Fruit fly (Drosophila melanogaster) whole organism, prepupa: Measurements from ENCODE around the gene Sas-6.

Source experiments
- Blimp-1 ChIP-seq: fragments of 200-800 bp; sonication (Bioruptor generic); optimal IDR thresholded peaks from 3 replicates; lab custom pipeline; 2017; ENCODE audit warnings: missing biosample characterization, missing genetic modification characterization, mild to moderate bottlenecking, moderate library complexity, missing genetic modification reagents
- CG10631 ChIP-seq: fragments of 200-800 bp; sonication (Bioruptor generic); optimal IDR thresholded peaks from 2 replicates; lab custom pipeline; 2016; ENCODE audit warnings: missing biosample characterization, missing genetic modification characterization
- CG11294 ChIP-seq: fragments of 200-800 bp; sonication (Bioruptor generic); IDR thresholded peaks from 2 replicates; pipeline ENCODE4 v1.3.6; 2022; ENCODE audit warnings: missing biosample characterization, missing genetic modification characterization
- CG11762 ChIP-seq: fragments of 200-800 bp; sonication (Bioruptor generic); optimal IDR thresholded peaks from 3 replicates; lab custom pipeline; 2016; ENCODE audit warnings: missing biosample characterization, missing genetic modification characterization; ENCODE audit not compliant: insufficient read depth
- CG11902 ChIP-seq: fragments of 200-800 bp; sonication (Bioruptor generic); optimal IDR thresholded peaks from 3 replicates; lab custom pipeline; 2016; ENCODE audit warnings: missing biosample characterization, missing genetic modification characterization
- CG15336 ChIP-seq: fragments of 200-800 bp; sonication (Bioruptor generic); IDR thresholded peaks from 2 replicates; pipeline ENCODE4 v1.3.6; 2022; ENCODE audit warnings: missing biosample characterization, missing genetic modification characterization
- CG1621 ChIP-seq: fragments of 200-800 bp; sonication (Bioruptor generic); optimal IDR thresholded peaks from 3 replicates; lab custom pipeline; 2018; ENCODE audit warnings: missing biosample characterization, mild to moderate bottlenecking, missing genetic modification characterization
- CG16779 ChIP-seq: fragments of 200-800 bp; sonication (Bioruptor generic); optimal IDR thresholded peaks from 3 replicates; lab custom pipeline; 2017; ENCODE audit warnings: missing biosample characterization, mild to moderate bottlenecking, missing genetic modification characterization
- CG3032 ChIP-seq: fragments of 200-800 bp; optimal IDR thresholded peaks from 2 replicates; lab custom pipeline; 2019; ENCODE audit warnings: missing biosample characterization, mild to moderate bottlenecking, missing genetic modification characterization, moderate library complexity
- CG31627 ChIP-seq: fragments of 200-800 bp; sonication (Bioruptor generic); optimal IDR thresholded peaks from 3 replicates; lab custom pipeline; 2016; ENCODE audit warnings: missing biosample characterization, missing genetic modification characterization
- CG32006 ChIP-seq: fragments of 200-800 bp; sonication (Bioruptor generic); optimal IDR thresholded peaks from 3 replicates; lab custom pipeline; 2017; ENCODE audit warnings: missing biosample characterization, mild to moderate bottlenecking, missing genetic modification characterization
- CG34406 ChIP-seq: fragments of 200-800 bp; sonication (Bioruptor generic); optimal IDR thresholded peaks from 3 replicates; lab custom pipeline; 2016; ENCODE audit warnings: missing biosample characterization, missing genetic modification characterization
- CG3919 ChIP-seq: fragments of 200-800 bp; sonication (Bioruptor generic); optimal IDR thresholded peaks from 3 replicates; lab custom pipeline; 2016; ENCODE audit warnings: missing biosample characterization, missing genetic modification characterization
- CG6163 ChIP-seq: fragments of 200-800 bp; sonication (Bioruptor generic); IDR thresholded peaks from 3 replicates; pipeline ENCODE4 v1.3.6; 2022; ENCODE audit warnings: missing biosample characterization, missing genetic modification characterization
- CG6276 ChIP-seq: fragments of 200-800 bp; sonication (Bioruptor generic); optimal IDR thresholded peaks from 2 replicates; lab custom pipeline; 2017; ENCODE audit warnings: missing biosample characterization, mild to moderate bottlenecking, missing genetic modification characterization
- CG6792 ChIP-seq: fragments of 200-800 bp; sonication (Bioruptor generic); optimal IDR thresholded peaks from 3 replicates; lab custom pipeline; 2016; ENCODE audit warnings: missing biosample characterization, missing genetic modification characterization
- CG6808 ChIP-seq: fragments of 200-800 bp; sonication (Bioruptor generic); optimal IDR thresholded peaks from 3 replicates; lab custom pipeline; 2017; ENCODE audit warnings: missing biosample characterization, missing genetic modification characterization, mild to moderate bottlenecking, moderate library complexity, missing genetic modification reagents
- CG6854 ChIP-seq: fragments of 200-800 bp; sonication (Bioruptor generic); optimal IDR thresholded peaks from 2 replicates; lab custom pipeline; 2017; ENCODE audit warnings: missing biosample characterization, mild to moderate bottlenecking, missing genetic modification characterization
- CG7368 ChIP-seq: fragments of 200-800 bp; sonication (Bioruptor generic); optimal IDR thresholded peaks from 3 replicates; lab custom pipeline; 2016; ENCODE audit warnings: missing biosample characterization, missing genetic modification characterization
- CG8119 ChIP-seq: fragments of 200-800 bp; sonication (Bioruptor generic); IDR thresholded peaks from 3 replicates; pipeline ENCODE4 v1.3.6; 2022; ENCODE audit warnings: missing biosample characterization, missing genetic modification characterization
- CG8319 ChIP-seq: fragments of 200-800 bp; sonication (Bioruptor generic); optimal IDR thresholded peaks from 3 replicates; lab custom pipeline; 2016; ENCODE audit warnings: missing biosample characterization, missing genetic modification characterization
- CG8632 ChIP-seq: fragments of 200-800 bp; sonication (Bioruptor generic); optimal IDR thresholded peaks from 3 replicates; lab custom pipeline; 2016; ENCODE audit warnings: missing biosample characterization, missing genetic modification characterization
- CG9139 ChIP-seq: fragments of 200-800 bp; sonication (Bioruptor generic); optimal IDR thresholded peaks from 3 replicates; lab custom pipeline; 2017; ENCODE audit warnings: missing biosample characterization, mild to moderate bottlenecking, missing genetic modification characterization
- Eip75B ChIP-seq: fragments of 200-800 bp; sonication (Bioruptor generic); optimal IDR thresholded peaks from 3 replicates; lab custom pipeline; 2016; ENCODE audit warnings: missing biosample characterization, missing genetic modification characterization
- Eip78C ChIP-seq: fragments of 200-800 bp; sonication (Bioruptor generic); peaks from one replicate; lab custom pipeline; 2016; ENCODE audit warnings: missing biosample characterization, missing genetic modification characterization
- Eip93F ChIP-seq: fragments of 200-800 bp; sonication (Bioruptor generic); optimal IDR thresholded peaks from 2 replicates; lab custom pipeline; 2016; ENCODE audit warnings: missing biosample characterization, mild to moderate bottlenecking, missing genetic modification characterization
- Ets21C ChIP-seq: fragments of 200-800 bp; sonication (Bioruptor generic); optimal IDR thresholded peaks from 3 replicates; lab custom pipeline; 2016; ENCODE audit warnings: missing biosample characterization, missing genetic modification characterization
- Ets96B ChIP-seq: fragments of 200-800 bp; optimal IDR thresholded peaks from 2 replicates; lab custom pipeline; 2019; ENCODE audit warnings: missing biosample characterization, mild to moderate bottlenecking, missing genetic modification characterization, moderate library complexity
- Gug ChIP-seq: fragments of 200-800 bp; sonication (Bioruptor generic); IDR thresholded peaks from 2 replicates; pipeline ENCODE4 v1.3.6; 2022; ENCODE audit warnings: missing biosample characterization, missing genetic modification characterization
- Hr39 ChIP-seq: fragments of 200-800 bp; sonication (Bioruptor generic); optimal IDR thresholded peaks from 2 replicates; lab custom pipeline; 2016; ENCODE audit warnings: missing biosample characterization, missing genetic modification characterization
- Hr4 ChIP-seq: fragments of 200-800 bp; sonication (Bioruptor generic); optimal IDR thresholded peaks from 3 replicates; lab custom pipeline; 2016; ENCODE audit warnings: missing biosample characterization, missing genetic modification characterization
- Met ChIP-seq: fragments of 200-800 bp; sonication (Bioruptor generic); optimal IDR thresholded peaks from 3 replicates; lab custom pipeline; 2016; ENCODE audit warnings: missing biosample characterization, missing genetic modification characterization
- OdsH ChIP-seq: fragments of 200-800 bp; sonication (Bioruptor generic); optimal IDR thresholded peaks from 3 replicates; lab custom pipeline; 2016; ENCODE audit warnings: missing biosample characterization, missing genetic modification characterization
- Smox ChIP-seq: fragments of 200-800 bp; sonication (Bioruptor generic); optimal IDR thresholded peaks from 3 replicates; lab custom pipeline; 2016; ENCODE audit warnings: missing biosample characterization, missing genetic modification characterization
- Sox102F ChIP-seq: fragments of 200-800 bp; sonication (Bioruptor generic); optimal IDR thresholded peaks from 2 replicates; lab custom pipeline; 2016; ENCODE audit warnings: missing biosample characterization, mild to moderate bottlenecking, missing genetic modification characterization
- Sox15 ChIP-seq: fragments of 200-800 bp; sonication (Bioruptor generic); optimal IDR thresholded peaks from 3 replicates; lab custom pipeline; 2016; ENCODE audit warnings: missing biosample characterization, missing genetic modification characterization
- achi ChIP-seq: fragments of 200-800 bp; sonication (Bioruptor generic); optimal IDR thresholded peaks from 3 replicates; lab custom pipeline; 2016; ENCODE audit warnings: missing biosample characterization, missing genetic modification characterization
- acj6 ChIP-seq: fragments of 200-800 bp; sonication (Bioruptor generic); optimal IDR thresholded peaks from 3 replicates; lab custom pipeline; 2016; ENCODE audit warnings: missing biosample characterization, missing genetic modification characterization
- cyc ChIP-seq: fragments of 200-800 bp; sonication (Bioruptor generic); optimal IDR thresholded peaks from 3 replicates; lab custom pipeline; 2016; ENCODE audit warnings: missing biosample characterization, missing genetic modification characterization
- dac ChIP-seq: fragments of 200-800 bp; sonication (Bioruptor generic); optimal IDR thresholded peaks from 2 replicates; lab custom pipeline; 2017; ENCODE audit warnings: missing biosample characterization, mild to moderate bottlenecking, missing genetic modification characterization
- dsx ChIP-seq: fragments of 200-800 bp; optimal IDR thresholded peaks from 3 replicates; lab custom pipeline; 2019; ENCODE audit warnings: missing biosample characterization, mild to moderate bottlenecking, missing genetic modification characterization, moderate library complexity; ENCODE audit not compliant: poor library complexity, severe bottlenecking
- eg ChIP-seq: fragments of 200-800 bp; sonication (Bioruptor generic); IDR thresholded peaks from 3 replicates; pipeline ENCODE4 v1.3.6; 2022; ENCODE audit warnings: missing biosample characterization, missing genetic modification characterization
- esn ChIP-seq: fragments of 200-800 bp; sonication (Bioruptor generic); optimal IDR thresholded peaks from 2 replicates; lab custom pipeline; 2016; ENCODE audit warnings: missing biosample characterization, mild to moderate bottlenecking, missing genetic modification characterization, moderate library complexity
- fd59A ChIP-seq: fragments of 200-800 bp; sonication (Bioruptor generic); optimal IDR thresholded peaks from 2 replicates; lab custom pipeline; 2017; ENCODE audit warnings: missing biosample characterization, mild to moderate bottlenecking, missing genetic modification characterization, missing genetic modification reagents
- fkh ChIP-seq: fragments of 200-800 bp; sonication (Bioruptor generic); optimal IDR thresholded peaks from 3 replicates; lab custom pipeline; 2017; ENCODE audit warnings: missing biosample characterization, mild to moderate bottlenecking, missing genetic modification characterization, moderate library complexity
- lz ChIP-seq: fragments of 200-800 bp; sonication (Bioruptor generic); optimal IDR thresholded peaks from 3 replicates; lab custom pipeline; 2016; ENCODE audit warnings: missing biosample characterization, missing genetic modification characterization
- net ChIP-seq: fragments of 200-800 bp; sonication (Bioruptor generic); optimal IDR thresholded peaks from 3 replicates; lab custom pipeline; 2016; ENCODE audit warnings: missing biosample characterization, missing genetic modification characterization
- pdm3 ChIP-seq: fragments of 200-800 bp; sonication (Bioruptor generic); optimal IDR thresholded peaks from 3 replicates; lab custom pipeline; 2016; ENCODE audit warnings: missing biosample characterization, missing genetic modification characterization
- ss ChIP-seq, 2 experiments: fragments of 200-800 bp; sonication (Bioruptor generic); optimal IDR thresholded peaks; 2 replicates in 1 of 2; 3 replicates in 1 of 2; lab custom pipeline; 2017 to 2018; ENCODE audit warnings: mild to moderate bottlenecking in 2 of 2, missing biosample characterization in 2 of 2, missing genetic modification characterization in 2 of 2, moderate library complexity in 1 of 2
- svp ChIP-seq: fragments of 200-800 bp; sonication (Bioruptor generic); peaks from one replicate; lab custom pipeline; 2016; ENCODE audit warnings: missing biosample characterization, missing genetic modification characterization
- topi ChIP-seq: fragments of 200-800 bp; sonication (Bioruptor generic); optimal IDR thresholded peaks from 3 replicates; lab custom pipeline; 2016; ENCODE audit warnings: missing biosample characterization, missing genetic modification characterization
- vri ChIP-seq: fragments of 200-800 bp; sonication (Bioruptor generic); optimal IDR thresholded peaks from 3 replicates; lab custom pipeline; 2016; ENCODE audit warnings: missing biosample characterization, mild to moderate bottlenecking, missing genetic modification characterization

Gene Sas-6

DNA sequence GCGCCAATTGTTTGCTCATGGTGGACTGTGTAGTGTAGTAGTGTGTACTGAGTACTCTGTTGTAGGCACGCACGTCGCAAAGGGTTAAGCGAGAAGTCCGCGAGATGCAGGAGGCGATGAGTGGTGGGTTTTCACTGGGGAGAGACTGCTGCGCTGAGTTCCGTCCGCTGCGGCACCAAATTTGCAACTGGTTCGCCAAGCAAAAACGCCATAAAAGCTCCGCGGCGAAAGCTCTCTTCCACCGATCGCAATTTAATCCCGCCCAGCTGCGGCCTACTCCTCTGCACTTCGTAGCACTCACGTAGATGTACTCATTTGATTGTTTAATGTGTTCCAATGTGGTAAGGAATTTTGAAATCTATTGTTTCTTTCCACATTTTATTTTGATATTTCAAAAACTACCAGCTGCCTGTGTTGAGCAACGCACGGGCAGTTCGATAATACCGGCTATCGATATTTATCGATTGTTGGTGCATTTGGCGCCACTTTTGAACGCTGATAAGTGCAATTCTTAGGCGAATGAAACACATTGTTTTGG is 19.9 kb downstream of the Sas-6 start, which contains the start of gene CG7920:
CG7920 (minus strand) TSS at position 308 of the 538 bp plus-strand sequence.
- TF ChIP-seq CG9139, result peak; percentile 66
- no peak for TF ChIP-seq CG11294
- peak; percentile 71 for TF ChIP-seq vri (GFP tag; lab: Kevin White, UChicago)
- no peak for TF ChIP-seq Hr39 (GFP tag; lab: Kevin White, UChicago)
- peak; percentile 39 for TF ChIP-seq lz (GFP tag; lab: Kevin White, UChicago)
- peak; percentile 50 for TF ChIP-seq esn (GFP tag; lab: Kevin White, UChicago)
- TF ChIP-seq CG8119 (GFP tag; lab: Robert Waterston, UW), result peak; percentile 60; the same call in 2 of the 3 replicates
- TF ChIP-seq net (GFP tag; lab: Kevin White, UChicago), result peak; percentile 45
- TF ChIP-seq Hr4 (GFP tag; lab: Kevin White, UChicago), result no peak
- no peak for TF ChIP-seq CG11902
- peak; percentile 73 for TF ChIP-seq CG6854 (GFP tag; lab: Kevin White, UChicago)
- no peak for TF ChIP-seq Ets21C (GFP tag; lab: Kevin White, UChicago)
- TF ChIP-seq CG6276 (GFP tag; lab: Kevin White, UChicago), result peak; percentile 44
- no peak for TF ChIP-seq CG7368 (GFP tag; lab: Kevin White, UChicago)
- peak; percentile 46; the same call in 1 of the 2 replicates for TF ChIP-seq CG15336
- no peak for TF ChIP-seq Gug (GFP tag; lab: Robert Waterston, UW)
- no peak for TF ChIP-seq fd59A (GFP tag; lab: Kevin White, UChicago)
- TF ChIP-seq Smox (GFP tag; lab: Kevin White, UChicago), result no peak
- no peak for TF ChIP-seq CG8319 (GFP tag; lab: Kevin White, UChicago)
- TF ChIP-seq ss (GFP tag; optimal IDR thresholded peaks at IDR 0.05; lab: Kevin White, UChicago), result peak; percentile 65 to 68
- TF ChIP-seq Blimp-1 (GFP tag; lab: Kevin White, UChicago), result no peak
- TF ChIP-seq achi, result no peak
- TF ChIP-seq Eip75B (GFP tag; lab: Kevin White, UChicago), result peak; percentile 42
- no peak for TF ChIP-seq CG3032
- TF ChIP-seq dsx, result peak; percentile 42
- peak; percentile 12 for TF ChIP-seq CG32006 (GFP tag; lab: Kevin White, UChicago)
- peak; percentile 16 for TF ChIP-seq CG6792
- peak; percentile 61; the same call in 2 of the 3 replicates for TF ChIP-seq CG6163
- no peak for TF ChIP-seq CG10631 (GFP tag; lab: Kevin White, UChicago)
- TF ChIP-seq Met (GFP tag; lab: Kevin White, UChicago), result no peak
- TF ChIP-seq Eip78C (GFP tag; lab: Kevin White, UChicago), result peak; percentile 75
- no peak for TF ChIP-seq acj6 (GFP tag; lab: Kevin White, UChicago)
- TF ChIP-seq eg (GFP tag; lab: Robert Waterston, UW), result peak; percentile 60; the same call in 2 of the 3 replicates
- TF ChIP-seq CG8632, result no peak
- peak; percentile 7 for TF ChIP-seq CG34406 (GFP tag; lab: Kevin White, UChicago)
- no peak for TF ChIP-seq pdm3 (GFP tag; lab: Kevin White, UChicago)
- TF ChIP-seq Ets96B (tag; lab: Kevin White, UChicago), result no peak
- no peak for TF ChIP-seq CG11762 (GFP tag; lab: Kevin White, UChicago)
- peak; percentile 13 for TF ChIP-seq cyc (GFP tag; lab: Kevin White, UChicago)
- TF ChIP-seq dac (GFP tag; lab: Kevin White, UChicago), result no peak
- peak; percentile 31 for TF ChIP-seq CG6808
- TF ChIP-seq CG31627 (GFP tag; lab: Kevin White, UChicago), result peak; percentile 10
- no peak for TF ChIP-seq Sox15 (GFP tag; lab: Kevin White, UChicago)
- TF ChIP-seq svp (GFP tag; lab: Kevin White, UChicago), result peak; percentile 44
- peak; percentile 65 for TF ChIP-seq CG3919 (GFP tag; lab: Kevin White, UChicago)
- TF ChIP-seq CG1621, result peak; percentile 61
- peak; percentile 7 for TF ChIP-seq fkh (GFP tag; lab: Kevin White, UChicago)
- TF ChIP-seq Eip93F (GFP tag; lab: Kevin White, UChicago), result no peak
- TF ChIP-seq CG16779, result peak; percentile 52
- peak; percentile 14 for TF ChIP-seq topi
- TF ChIP-seq Sox102F (GFP tag; lab: Kevin White, UChicago), result peak; percentile 25
- TF ChIP-seq OdsH, result no peak
